Worm (Caenorhabditis elegans) whole organism, mixed stage, embryonic: ENCODE measurements around the gene Y45F10B.3.

ENCODE experiments used
- lin-13 ChIP-seq: fragments of 150-350 bp; optimal IDR thresholded peaks from 2 replicates; lab custom pipeline; 2014; ENCODE audit warnings: missing biosample characterization, missing genetic modification characterization
- mep-1 ChIP-seq: fragments of 150-350 bp; optimal IDR thresholded peaks from 2 replicates; lab custom pipeline; 2017; ENCODE audit warnings: missing biosample characterization, missing genetic modification reagents, missing genetic modification characterization, inconsistent platforms
- nhr-237 ChIP-seq: fragments of 150-350 bp; optimal IDR thresholded peaks from 2 replicates; lab custom pipeline; 2014; ENCODE audit warnings: missing biosample characterization, missing genetic modification characterization
- pha-4 ChIP-seq: fragments of 150-350 bp; optimal IDR thresholded peaks from 2 replicates; lab custom pipeline; 2018; ENCODE audit warnings: missing biosample characterization, missing genetic modification reagents, missing genetic modification characterization
- snpc-4 ChIP-seq: fragments of 150-350 bp; optimal IDR thresholded peaks from 2 replicates; lab custom pipeline; 2014; ENCODE audit warnings: missing biosample characterization, missing genetic modification characterization
- unc-62 ChIP-seq: fragments of 150-350 bp; optimal IDR thresholded peaks from 2 replicates; lab custom pipeline; 2014; ENCODE audit warnings: missing biosample characterization, missing genetic modification reagents, missing genetic modification characterization

DNA sequence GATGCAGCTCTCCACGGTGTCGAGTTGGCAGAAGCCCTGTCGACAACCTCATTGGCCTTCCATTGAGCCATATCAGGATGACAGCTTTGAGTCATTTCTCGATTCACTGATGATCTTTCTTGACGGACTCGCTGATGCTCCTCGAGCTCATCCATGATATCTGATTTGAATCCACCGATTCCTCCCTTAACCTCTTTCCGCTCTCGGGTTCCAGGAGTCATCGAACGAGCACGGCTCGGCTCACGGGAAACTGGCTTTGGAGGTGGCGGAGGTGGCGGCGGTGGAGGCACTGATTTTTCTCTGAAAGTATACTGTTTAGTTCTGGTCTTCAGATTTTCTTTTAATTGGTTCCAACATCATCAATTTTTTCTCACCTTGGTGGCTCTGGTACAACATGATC lies 34.4 kb upstream of the Y45F10B.3 start:
- TF ChIP-seq mep-1 (tag; lab: Kevin White, UChicago) = no peak
- TF ChIP-seq lin-13 (tag; lab: Kevin White, UChicago) = no peak
- no peak for TF ChIP-seq unc-62
- no peak for TF ChIP-seq nhr-237 (tag; lab: Kevin White, UChicago)
- no peak for TF ChIP-seq snpc-4 (tag; lab: Kevin White, UChicago)
- no peak for TF ChIP-seq pha-4 (tag; lab: Kevin White, UChicago)
